Worm (Caenorhabditis elegans) whole organism, mixed stage, embryonic: ENCODE measurements around the gene cyn-13.

Source experiments
- M03D4.4 ChIP-seq: sonication (generic microtip); optimal IDR thresholded peaks from 2 replicates; lab custom pipeline; 2017; ENCODE audit warnings: mild to moderate bottlenecking, missing genetic modification characterization, missing compliant biosample characterization
- bed-3 ChIP-seq: fragments of 200-800 bp; sonication (Bioruptor generic); optimal IDR thresholded peaks from 3 replicates; lab custom pipeline; 2018; ENCODE audit warnings: mild to moderate bottlenecking, missing genetic modification characterization, moderate library complexity, missing compliant biosample characterization
- blmp-1 ChIP-seq: fragments of 150-350 bp; optimal IDR thresholded peaks from 2 replicates; lab custom pipeline; 2014; ENCODE audit warnings: missing biosample characterization, missing genetic modification characterization
- ceh-39 ChIP-seq: fragments of 150-350 bp; optimal IDR thresholded peaks from 2 replicates; lab custom pipeline; 2014; ENCODE audit warnings: missing biosample characterization, missing genetic modification characterization
- ceh-43 ChIP-seq: fragments of 200-800 bp; sonication (Bioruptor generic); optimal IDR thresholded peaks from 2 replicates; lab custom pipeline; 2018; ENCODE audit warnings: mild to moderate bottlenecking, missing genetic modification characterization, moderate library complexity, missing compliant biosample characterization
- ceh-83 ChIP-seq: fragments of 200-800 bp; sonication (Bioruptor generic); optimal IDR thresholded peaks from 2 replicates; lab custom pipeline; 2018; ENCODE audit warnings: mild to moderate bottlenecking, missing genetic modification characterization, missing compliant biosample characterization
- ces-1 ChIP-seq: fragments of 150-350 bp; optimal IDR thresholded peaks from 2 replicates; lab custom pipeline; 2014; ENCODE audit warnings: missing biosample characterization, missing genetic modification reagents, missing genetic modification characterization
- cnd-1 ChIP-seq: fragments of 200-800 bp; sonication (Bioruptor generic); optimal IDR thresholded peaks from 2 replicates; lab custom pipeline; 2018; ENCODE audit warnings: mild to moderate bottlenecking, missing genetic modification characterization, missing compliant biosample characterization
- drap-1 ChIP-seq: fragments of 200-800 bp; sonication (Bioruptor generic); optimal IDR thresholded peaks from 3 replicates; lab custom pipeline; 2018; ENCODE audit warnings: mild to moderate bottlenecking, missing genetic modification characterization, missing compliant biosample characterization
- elt-1 ChIP-seq: sonication (generic microtip); optimal IDR thresholded peaks from 2 replicates; lab custom pipeline; 2017; ENCODE audit warnings: missing genetic modification characterization, mild to moderate bottlenecking, missing compliant biosample characterization, antibody characterized with exemption, moderate library complexity, borderline replicate concordance; ENCODE audit not compliant: insufficient read depth
- elt-3 ChIP-seq: fragments of 150-350 bp; optimal IDR thresholded peaks from 2 replicates; lab custom pipeline; 2014; ENCODE audit warnings: missing biosample characterization, missing genetic modification characterization
- flh-1 ChIP-seq: fragments of 200-800 bp; sonication (Bioruptor generic); optimal IDR thresholded peaks from 2 replicates; lab custom pipeline; 2018; ENCODE audit warnings: mild to moderate bottlenecking, missing genetic modification characterization, moderate library complexity, missing compliant biosample characterization
- ham-2 ChIP-seq: fragments of 200-800 bp; sonication (Bioruptor generic); optimal IDR thresholded peaks from 2 replicates; lab custom pipeline; 2018; ENCODE audit warnings: mild to moderate bottlenecking, missing genetic modification characterization, missing compliant biosample characterization
- hlh-1 ChIP-seq: fragments of 150-350 bp; optimal IDR thresholded peaks from 2 replicates; lab custom pipeline; 2014; ENCODE audit warnings: missing biosample characterization, missing genetic modification reagents, missing genetic modification characterization
- lin-13 ChIP-seq: fragments of 150-350 bp; optimal IDR thresholded peaks from 2 replicates; lab custom pipeline; 2014; ENCODE audit warnings: missing biosample characterization, missing genetic modification characterization
- lin-32 ChIP-seq: fragments of 200-800 bp; sonication (Bioruptor generic); optimal IDR thresholded peaks from 2 replicates; lab custom pipeline; 2018; ENCODE audit warnings: mild to moderate bottlenecking, missing genetic modification characterization, missing compliant biosample characterization
- lsy-2 ChIP-seq: fragments of 150-350 bp; optimal IDR thresholded peaks from 2 replicates; lab custom pipeline; 2014; ENCODE audit warnings: missing biosample characterization, missing genetic modification characterization
- mab-5 ChIP-seq: fragments of 150-350 bp; optimal IDR thresholded peaks from 2 replicates; lab custom pipeline; 2014; ENCODE audit warnings: missing biosample characterization, missing genetic modification characterization
- mep-1 ChIP-seq: fragments of 150-350 bp; optimal IDR thresholded peaks from 2 replicates; lab custom pipeline; 2017; ENCODE audit warnings: missing biosample characterization, missing genetic modification reagents, missing genetic modification characterization, inconsistent platforms
- mls-2 ChIP-seq: sonication (generic microtip); optimal IDR thresholded peaks from 2 replicates; lab custom pipeline; 2016; ENCODE audit warnings: mild to moderate bottlenecking, missing genetic modification characterization, moderate library complexity, missing compliant biosample characterization
- nhr-12 ChIP-seq: fragments of 150-350 bp; optimal IDR thresholded peaks from 2 replicates; lab custom pipeline; 2014; ENCODE audit warnings: missing biosample characterization, missing genetic modification characterization
- nhr-2 ChIP-seq: fragments of 150-350 bp; optimal IDR thresholded peaks from 2 replicates; lab custom pipeline; 2014; ENCODE audit warnings: missing biosample characterization, missing genetic modification characterization
- nhr-237 ChIP-seq: fragments of 150-350 bp; optimal IDR thresholded peaks from 2 replicates; lab custom pipeline; 2014; ENCODE audit warnings: missing biosample characterization, missing genetic modification characterization
- nhr-28 ChIP-seq: fragments of 150-350 bp; optimal IDR thresholded peaks from 2 replicates; lab custom pipeline; 2014; ENCODE audit warnings: missing biosample characterization, missing genetic modification characterization
- nhr-76 ChIP-seq: sonication (generic microtip); optimal IDR thresholded peaks from 2 replicates; lab custom pipeline; 2017; ENCODE audit warnings: missing biosample characterization, missing genetic modification characterization
- pha-4 ChIP-seq: fragments of 150-350 bp; optimal IDR thresholded peaks from 2 replicates; lab custom pipeline; 2018; ENCODE audit warnings: missing biosample characterization, missing genetic modification reagents, missing genetic modification characterization
- sem-2 ChIP-seq: fragments of 200-800 bp; sonication (Bioruptor generic); optimal IDR thresholded peaks from 2 replicates; lab custom pipeline; 2018; ENCODE audit warnings: mild to moderate bottlenecking, missing genetic modification characterization, missing compliant biosample characterization
- snpc-4 ChIP-seq: fragments of 150-350 bp; optimal IDR thresholded peaks from 2 replicates; lab custom pipeline; 2014; ENCODE audit warnings: missing biosample characterization, missing genetic modification characterization
- sptf-1 ChIP-seq: sonication (generic microtip); optimal IDR thresholded peaks from 2 replicates; lab custom pipeline; 2017; ENCODE audit warnings: mild to moderate bottlenecking, missing genetic modification characterization, moderate library complexity, missing compliant biosample characterization
- tbx-8 ChIP-seq: fragments of 200-800 bp; sonication (Bioruptor generic); optimal IDR thresholded peaks from 2 replicates; lab custom pipeline; 2018; ENCODE audit warnings: mild to moderate bottlenecking, missing genetic modification characterization, moderate library complexity, missing compliant biosample characterization
- unc-120 ChIP-seq: sonication (generic microtip); optimal IDR thresholded peaks from 2 replicates; lab custom pipeline; 2017; ENCODE audit warnings: missing genetic modification characterization, missing compliant biosample characterization; ENCODE audit not compliant: poor library complexity, severe bottlenecking
- unc-39 ChIP-seq: fragments of 150-350 bp; optimal IDR thresholded peaks from 2 replicates; lab custom pipeline; 2014; ENCODE audit warnings: missing biosample characterization, missing genetic modification characterization
- unc-62 ChIP-seq: fragments of 150-350 bp; optimal IDR thresholded peaks from 2 replicates; lab custom pipeline; 2014; ENCODE audit warnings: missing biosample characterization, missing genetic modification reagents, missing genetic modification characterization
- zip-8 ChIP-seq: fragments of 150-350 bp; optimal IDR thresholded peaks from 2 replicates; lab custom pipeline; 2014; ENCODE audit warnings: missing biosample characterization, missing genetic modification characterization
- ztf-11 ChIP-seq: fragments of 150-350 bp; optimal IDR thresholded peaks from 2 replicates; lab custom pipeline; 2014; ENCODE audit warnings: missing biosample characterization, missing genetic modification characterization

The cyn-13 gene

ce11 chrIV:17087384-17088099, 28.9 kb downstream of the cyn-13 start, which contains the start of the genes snx-13 and snr-1:
Gene snx-13 (minus strand): TSS chrIV:17087438.
Gene snr-1 (plus strand): TSS chrIV:17088049.
- TF ChIP-seq ztf-11 (tag; lab: Kevin White, UChicago): no peak
- TF ChIP-seq unc-62 (GFP tag; lab: Kevin White, UChicago): no peak
- peak; percentile 58 for TF ChIP-seq nhr-237 (tag; lab: Kevin White, UChicago)
- no peak for TF ChIP-seq nhr-2 (tag; lab: Kevin White, UChicago)
- TF ChIP-seq zip-8: no peak
- peak; percentile 88 for TF ChIP-seq M03D4.4
- peak; percentile 77 for TF ChIP-seq mep-1 (tag; lab: Kevin White, UChicago)
- peak; percentile 51 for TF ChIP-seq unc-120
- peak; percentile 86 for TF ChIP-seq mls-2 (tag; lab: Kevin White, UChicago)
- TF ChIP-seq ceh-39 (tag; lab: Kevin White, UChicago): peak; percentile 58
- TF ChIP-seq lsy-2 (tag; lab: Kevin White, UChicago): peak; percentile 72
- peak; percentile 90 for TF ChIP-seq ceh-83 (GFP tag; lab: Kevin White, UChicago)
- peak; percentile 33 for TF ChIP-seq flh-1 (GFP tag; lab: Kevin White, UChicago)
- TF ChIP-seq nhr-12 (tag; lab: Kevin White, UChicago): no peak
- TF ChIP-seq drap-1 (GFP tag; lab: Kevin White, UChicago): peak; percentile 87
- peak; percentile 98 for TF ChIP-seq sptf-1 (tag; lab: Kevin White, UChicago)
- TF ChIP-seq lin-32 (GFP tag; lab: Kevin White, UChicago): peak; percentile 84
- TF ChIP-seq nhr-76 (tag; lab: Kevin White, UChicago): no peak
- no peak for TF ChIP-seq elt-3 (tag; lab: Kevin White, UChicago)
- TF ChIP-seq blmp-1 (tag; lab: Kevin White, UChicago): no peak
- TF ChIP-seq sem-2 (GFP tag; lab: Kevin White, UChicago): peak; percentile 80
- peak; percentile 90 for TF ChIP-seq tbx-8 (GFP tag; lab: Kevin White, UChicago)
- no peak for TF ChIP-seq mab-5 (tag; lab: Kevin White, UChicago)
- TF ChIP-seq lin-13 (tag; lab: Kevin White, UChicago): peak; percentile 66
- no peak for TF ChIP-seq hlh-1
- peak; percentile 92 for TF ChIP-seq cnd-1 (tag; lab: Kevin White, UChicago)
- TF ChIP-seq bed-3 (GFP tag; lab: Kevin White, UChicago): peak; percentile 82
- peak; percentile 71 for TF ChIP-seq ces-1 (GFP tag; lab: Kevin White, UChicago)
- TF ChIP-seq ceh-43: peak; percentile 82
- TF ChIP-seq ham-2 (GFP tag; lab: Kevin White, UChicago): peak; percentile 58
- TF ChIP-seq elt-1 (tag; lab: Kevin White, UChicago): no peak
- TF ChIP-seq unc-39 (tag; lab: Kevin White, UChicago): no peak
- TF ChIP-seq pha-4 (tag; lab: Kevin White, UChicago): peak; percentile 50
- TF ChIP-seq nhr-28 (tag; lab: Kevin White, UChicago): no peak
- TF ChIP-seq snpc-4 (tag; lab: Kevin White, UChicago): no peak

- TF ChIP-seq mab-5 (tag; lab: Kevin White, UChicago) (no peak), flh-1 (GFP tag; lab: Kevin White, UChicago) (no peak)
These were observed 31.6 kb downstream of the cyn-13 start for ce11 chrIV:17084839-17085238.

- no peak for TF ChIP-seq nhr-76 (tag; lab: Kevin White, UChicago)
- TF ChIP-seq nhr-2 (tag; lab: Kevin White, UChicago): no peak
- no peak for TF ChIP-seq zip-8
- no peak for TF ChIP-seq lin-32 (GFP tag; lab: Kevin White, UChicago)
- no peak for TF ChIP-seq unc-62 (GFP tag; lab: Kevin White, UChicago)
- TF ChIP-seq ceh-83 (GFP tag; lab: Kevin White, UChicago): no peak
- no peak for TF ChIP-seq ceh-39 (tag; lab: Kevin White, UChicago)
- TF ChIP-seq elt-1 (tag; lab: Kevin White, UChicago): no peak
- TF ChIP-seq nhr-12 (tag; lab: Kevin White, UChicago): no peak
- no peak for TF ChIP-seq ztf-11 (tag; lab: Kevin White, UChicago)
- no peak for TF ChIP-seq drap-1 (GFP tag; lab: Kevin White, UChicago)
- TF ChIP-seq sem-2 (GFP tag; lab: Kevin White, UChicago): no peak
- TF ChIP-seq ham-2 (GFP tag; lab: Kevin White, UChicago): no peak
- no peak for TF ChIP-seq hlh-1
- TF ChIP-seq, all 35 proteins: peak for 0
These were observed 32.1 kb downstream of the cyn-13 start for ce11 chrIV:17084317-17084716.
